Worm (Caenorhabditis elegans) whole organism, L2 larva: Measurements from ENCODE around the gene lim-6.

Experiments used
- C34F6.9 ChIP-seq: fragments of 150-350 bp; optimal IDR thresholded peaks from 2 replicates; lab custom pipeline; 2014; ENCODE audit warnings: missing biosample characterization, missing genetic modification characterization
- F13H6.1 ChIP-seq: sonication (generic microtip); optimal IDR thresholded peaks from 2 replicates; lab custom pipeline; 2016; ENCODE audit warnings: missing genetic modification characterization, missing compliant biosample characterization
- R02D3.7 ChIP-seq: fragments of 150-350 bp; optimal IDR thresholded peaks from 2 replicates; lab custom pipeline; 2014; ENCODE audit warnings: missing biosample characterization, missing genetic modification characterization
- Y55F3AM.14 ChIP-seq: fragments of 200-800 bp; sonication (Bioruptor generic); optimal IDR thresholded peaks from 2 replicates; lab custom pipeline; 2018; ENCODE audit warnings: mild to moderate bottlenecking, missing genetic modification characterization, missing compliant biosample characterization
- ZK546.5 ChIP-seq: sonication (generic microtip); optimal IDR thresholded peaks from 2 replicates; lab custom pipeline; 2017; ENCODE audit warnings: missing biosample characterization, missing genetic modification characterization
- alr-1 ChIP-seq: fragments of 150-350 bp; optimal IDR thresholded peaks from 2 replicates; lab custom pipeline; 2014; ENCODE audit warnings: missing biosample characterization, missing genetic modification characterization
- aly-2 ChIP-seq: fragments of 150-350 bp; optimal IDR thresholded peaks from 2 replicates; lab custom pipeline; 2014; ENCODE audit warnings: missing biosample characterization, missing genetic modification characterization
- ama-1 ChIP-seq: fragments of 150-350 bp; optimal IDR thresholded peaks from 2 replicates; lab custom pipeline; 2018; ENCODE audit warnings: inconsistent platforms
- blmp-1 ChIP-seq: sonication (generic microtip); optimal IDR thresholded peaks from 2 replicates; lab custom pipeline; 2017; ENCODE audit warnings: missing genetic modification characterization, mild to moderate bottlenecking, missing compliant biosample characterization, antibody characterized with exemption, moderate library complexity; ENCODE audit not compliant: insufficient read depth
- ceh-16 ChIP-seq: fragments of 150-350 bp; optimal IDR thresholded peaks from 2 replicates; lab custom pipeline; 2014; ENCODE audit warnings: missing biosample characterization, missing genetic modification characterization
- ceh-82 ChIP-seq: fragments of 150-350 bp; optimal IDR thresholded peaks from 2 replicates; lab custom pipeline; 2014; ENCODE audit warnings: missing biosample characterization, missing genetic modification characterization
- crh-2 ChIP-seq: sonication (generic microtip); optimal IDR thresholded peaks from 2 replicates; lab custom pipeline; 2017; ENCODE audit warnings: missing biosample characterization, missing genetic modification characterization
- dmd-4 ChIP-seq: sonication (generic microtip); optimal IDR thresholded peaks from 2 replicates; lab custom pipeline; 2017; ENCODE audit warnings: missing biosample characterization, missing genetic modification characterization
- egl-27 ChIP-seq: sonication (generic microtip); optimal IDR thresholded peaks from 3 replicates; lab custom pipeline; 2017; ENCODE audit warnings: missing biosample characterization, missing genetic modification reagents, missing genetic modification characterization
- elt-1 ChIP-seq: fragments of 150-350 bp; optimal IDR thresholded peaks from 2 replicates; lab custom pipeline; 2014; ENCODE audit warnings: missing biosample characterization, missing genetic modification characterization
- elt-3 ChIP-seq: sonication (generic microtip); optimal IDR thresholded peaks from 2 replicates; lab custom pipeline; 2017; ENCODE audit warnings: missing biosample characterization, missing genetic modification characterization
- fos-1 ChIP-seq: fragments of 150-350 bp; optimal IDR thresholded peaks from 2 replicates; lab custom pipeline; 2014; ENCODE audit warnings: missing biosample characterization, missing genetic modification characterization
- gmeb-1 ChIP-seq: fragments of 150-350 bp; optimal IDR thresholded peaks from 2 replicates; lab custom pipeline; 2014; ENCODE audit warnings: missing biosample characterization, missing genetic modification characterization
- lin-11 ChIP-seq: fragments of 150-350 bp; sonication (generic microtip); optimal IDR thresholded peaks from 2 replicates; lab custom pipeline; 2014; ENCODE audit warnings: missing biosample characterization, missing genetic modification characterization, inconsistent platforms, mixed read lengths
- lin-39 ChIP-seq: fragments of 150-350 bp; optimal IDR thresholded peaks from 2 replicates; lab custom pipeline; 2014; ENCODE audit warnings: missing biosample characterization, missing genetic modification reagents, missing genetic modification characterization
- lsy-2 ChIP-seq, 2 experiments: fragments of 150-350 bp in 1 of 2; sonication (generic microtip) in 1 of 2; optimal IDR thresholded peaks; 2 replicates each; lab custom pipeline; 2014 to 2017; ENCODE audit warnings: missing biosample characterization in 2 of 2, missing genetic modification characterization in 2 of 2
- mab-5 ChIP-seq: fragments of 150-350 bp; optimal IDR thresholded peaks from 2 replicates; lab custom pipeline; 2014; ENCODE audit warnings: missing biosample characterization, missing genetic modification characterization
- mbf-1 ChIP-seq: sonication (generic microtip); optimal IDR thresholded peaks from 2 replicates; lab custom pipeline; 2017; ENCODE audit warnings: missing biosample characterization, missing genetic modification characterization
- mdl-1 ChIP-seq, 2 experiments: fragments of 150-350 bp in 1 of 2; sonication (generic microtip) in 1 of 2; optimal IDR thresholded peaks; 2 replicates each; lab custom pipeline; 2017; ENCODE audit warnings: missing biosample characterization in 2 of 2, missing genetic modification characterization in 2 of 2
- nhr-10 ChIP-seq: sonication (generic microtip); optimal IDR thresholded peaks from 2 replicates; lab custom pipeline; 2017; ENCODE audit warnings: missing biosample characterization, missing genetic modification characterization
- nhr-11 ChIP-seq: fragments of 150-350 bp; optimal IDR thresholded peaks from 2 replicates; lab custom pipeline; 2014; ENCODE audit warnings: missing biosample characterization, missing genetic modification characterization
- nhr-12 ChIP-seq: fragments of 150-350 bp; optimal IDR thresholded peaks from 2 replicates; lab custom pipeline; 2014; ENCODE audit warnings: missing biosample characterization, missing genetic modification characterization
- nhr-129 ChIP-seq: fragments of 150-350 bp; optimal IDR thresholded peaks from 2 replicates; lab custom pipeline; 2014; ENCODE audit warnings: missing biosample characterization, missing genetic modification characterization
- nhr-21 ChIP-seq: fragments of 150-350 bp; optimal IDR thresholded peaks from 2 replicates; lab custom pipeline; 2014; ENCODE audit warnings: missing biosample characterization, missing genetic modification characterization
- nhr-23 ChIP-seq: fragments of 150-350 bp; optimal IDR thresholded peaks from 2 replicates; lab custom pipeline; 2014; ENCODE audit warnings: missing biosample characterization, missing genetic modification reagents, missing genetic modification characterization
- nhr-237 ChIP-seq: fragments of 150-350 bp; optimal IDR thresholded peaks from 2 replicates; lab custom pipeline; 2014; ENCODE audit warnings: missing biosample characterization, missing genetic modification characterization
- nhr-25 ChIP-seq: fragments of 150-350 bp; sonication (generic microtip); optimal IDR thresholded peaks from 3 replicates; lab custom pipeline; 2014; ENCODE audit warnings: missing biosample characterization, missing genetic modification characterization
- nhr-6 ChIP-seq: fragments of 150-350 bp; optimal IDR thresholded peaks from 2 replicates; lab custom pipeline; 2014; ENCODE audit warnings: missing biosample characterization, missing genetic modification characterization
- nhr-77 ChIP-seq: fragments of 150-350 bp; optimal IDR thresholded peaks from 2 replicates; lab custom pipeline; 2014; ENCODE audit warnings: missing biosample characterization, missing genetic modification characterization
- peb-1 ChIP-seq: fragments of 150-350 bp; optimal IDR thresholded peaks from 2 replicates; lab custom pipeline; 2014; ENCODE audit warnings: missing biosample characterization, missing genetic modification characterization
- skn-1 ChIP-seq: sonication (generic microtip); optimal IDR thresholded peaks from 2 replicates; lab custom pipeline; 2017; ENCODE audit warnings: missing biosample characterization, missing genetic modification characterization
- sma-3 ChIP-seq: sonication (generic microtip); optimal IDR thresholded peaks from 2 replicates; lab custom pipeline; 2016; ENCODE audit warnings: missing genetic modification reagents, missing genetic modification characterization, missing compliant biosample characterization
- sma-9 ChIP-seq, 2 experiments: fragments of 150-350 bp in 1 of 2; sonication (generic microtip) in 1 of 2; optimal IDR thresholded peaks; 2 replicates each; lab custom pipeline; 2014 to 2016; ENCODE audit warnings: missing genetic modification characterization in 2 of 2, mild to moderate bottlenecking in 1 of 2, missing biosample characterization in 1 of 2, missing compliant biosample characterization in 1 of 2, missing genetic modification reagents in 1 of 2, moderate library complexity in 1 of 2
- snpc-4 ChIP-seq: fragments of 150-350 bp; optimal IDR thresholded peaks from 2 replicates; lab custom pipeline; 2014; ENCODE audit warnings: missing biosample characterization, missing genetic modification characterization
- unc-39 ChIP-seq: fragments of 150-350 bp; optimal IDR thresholded peaks from 2 replicates; lab custom pipeline; 2014; ENCODE audit warnings: missing biosample characterization, missing genetic modification characterization
- unc-55 ChIP-seq: fragments of 150-350 bp; sonication (generic microtip); optimal IDR thresholded peaks from 3 replicates; lab custom pipeline; 2014; ENCODE audit warnings: missing biosample characterization, missing genetic modification reagents, missing genetic modification characterization
- unc-62 ChIP-seq: fragments of 150-350 bp; optimal IDR thresholded peaks from 2 replicates; lab custom pipeline; 2014; ENCODE audit warnings: missing biosample characterization, missing genetic modification reagents, missing genetic modification characterization
- zag-1 ChIP-seq: fragments of 150-350 bp; optimal IDR thresholded peaks from 2 replicates; lab custom pipeline; 2014; ENCODE audit warnings: missing biosample characterization, missing genetic modification characterization
- ztf-1 ChIP-seq: fragments of 200-800 bp; sonication (Bioruptor generic); conservative IDR thresholded peaks from 2 replicates; pipeline ENCODE4 v1.3.6; 2022; ENCODE audit warnings: missing genetic modification characterization, missing compliant biosample characterization
- ztf-11 ChIP-seq: sonication (generic microtip); optimal IDR thresholded peaks from 2 replicates; lab custom pipeline; 2017; ENCODE audit warnings: missing biosample characterization, missing genetic modification characterization
- ztf-4 ChIP-seq: fragments of 150-350 bp; optimal IDR thresholded peaks from 2 replicates; lab custom pipeline; 2014; ENCODE audit warnings: missing biosample characterization, missing genetic modification characterization

lim-6 gene

DNA sequence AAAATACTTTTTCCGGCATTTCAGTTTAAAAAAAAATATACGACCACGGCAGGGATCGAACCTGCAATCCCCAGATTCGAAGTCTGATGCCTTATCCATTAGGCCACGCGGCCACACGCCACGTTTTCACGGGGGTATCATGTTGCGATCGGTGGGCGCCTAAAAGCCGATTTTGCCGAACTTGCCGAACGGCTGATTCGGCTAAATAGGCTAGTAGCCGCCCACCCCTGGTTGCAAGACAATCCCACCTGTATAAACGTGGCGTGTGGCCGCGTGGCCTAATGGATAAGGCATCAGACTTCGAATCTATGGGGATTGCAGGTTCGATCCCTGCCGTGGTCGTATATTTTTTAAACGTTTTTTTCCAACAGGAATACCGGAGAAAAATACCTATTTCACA, 16.9 kb downstream of the lim-6 start:
- no peak for TF ChIP-seq ceh-16 (tag; lab: Kevin White, UChicago)
- no peak for TF ChIP-seq lsy-2 (tag; optimal IDR thresholded peaks at IDR 0.05; lab: Kevin White, UChicago)
- TF ChIP-seq aly-2 = no peak
- TF ChIP-seq nhr-23 (tag; lab: Kevin White, UChicago) = no peak
- TF ChIP-seq nhr-11 (tag; lab: Kevin White, UChicago) = no peak
- TF ChIP-seq ztf-1 (GFP tag; lab: Robert Waterston, UW) = no peak
- TF ChIP-seq mdl-1 (tag; optimal IDR thresholded peaks at IDR 0.05; lab: Kevin White, UChicago) = no peak
- no peak for TF ChIP-seq ztf-11 (tag; lab: Kevin White, UChicago)
- TF ChIP-seq ceh-82 (tag; lab: Kevin White, UChicago) = no peak
- no peak for TF ChIP-seq sma-9 (GFP tag; optimal IDR thresholded peaks at IDR 0.05; lab: Kevin White, UChicago)
- no peak for TF ChIP-seq sma-9 (tag; optimal IDR thresholded peaks at IDR 0.05; lab: Kevin White, UChicago)
- TF ChIP-seq snpc-4 (tag; lab: Kevin White, UChicago) = no peak
- TF ChIP-seq ZK546.5 (tag; lab: Kevin White, UChicago) = no peak
- no peak for TF ChIP-seq ama-1 (lab: Kevin White, UChicago)
- no peak for TF ChIP-seq gmeb-1 (tag; lab: Kevin White, UChicago)
- no peak for TF ChIP-seq nhr-25 (tag; lab: Kevin White, UChicago)
- no peak for TF ChIP-seq alr-1
- no peak for TF ChIP-seq elt-3 (tag; lab: Kevin White, UChicago)
- no peak for TF ChIP-seq elt-1 (tag; lab: Kevin White, UChicago)
- TF ChIP-seq R02D3.7 = no peak
- TF ChIP-seq unc-62 = no peak

ce11 chrX:1089676-1090075, 17.4 kb downstream of the lim-6 start:
- no peak for TF ChIP-seq blmp-1 (tag; lab: Kevin White, UChicago)
- TF ChIP-seq mab-5 (tag; lab: Kevin White, UChicago) = no peak
- TF ChIP-seq F13H6.1 = no peak

- TF ChIP-seq ceh-16 (tag; lab: Kevin White, UChicago) (no peak), ztf-4 (tag; lab: Kevin White, UChicago) (peak; percentile 84), nhr-11 (tag; lab: Kevin White, UChicago) (no peak), blmp-1 (tag; lab: Kevin White, UChicago) (peak; percentile 93), nhr-237 (tag; lab: Kevin White, UChicago) (no peak), sma-3 (GFP tag; lab: Kevin White, UChicago) (peak; percentile 83), ama-1 (lab: Kevin White, UChicago) (peak; percentile 17), mbf-1 (tag; lab: Kevin White, UChicago) (peak; percentile 3), ZK546.5 (tag; lab: Kevin White, UChicago) (no peak), ztf-11 (tag; lab: Kevin White, UChicago) (peak; percentile 8), nhr-6 (tag; lab: Kevin White, UChicago) (peak; percentile 92), Y55F3AM.14 (GFP tag; lab: Kevin White, UChicago) (peak; percentile 87), aly-2 (no peak), F13H6.1 (peak; percentile 98), elt-1 (tag; lab: Kevin White, UChicago) (no peak), R02D3.7 (no peak), nhr-21 (tag; lab: Kevin White, UChicago) (peak; percentile 90), nhr-129 (peak; percentile 98), snpc-4 (tag; lab: Kevin White, UChicago) (peak; percentile 82), lin-11 (tag; lab: Kevin White, UChicago) (peak; percentile 28), lin-39 (peak; percentile 43), dmd-4 (tag; lab: Kevin White, UChicago) (no peak), fos-1 (tag; lab: Kevin White, UChicago) (peak; percentile 92), nhr-23 (tag; lab: Kevin White, UChicago) (no peak), nhr-10 (tag; lab: Kevin White, UChicago) (peak; percentile 62), skn-1 (tag; lab: Kevin White, UChicago) (no peak), gmeb-1 (tag; lab: Kevin White, UChicago) (peak; percentile 73), lsy-2 (tag; optimal IDR thresholded peaks at IDR 0.05; lab: Kevin White, UChicago) (peak; percentile 64 to 91), nhr-25 (tag; lab: Kevin White, UChicago) (peak; percentile 93), zag-1 (tag; lab: Kevin White, UChicago) (peak; percentile 94), ztf-1 (GFP tag; lab: Robert Waterston, UW) (no peak), nhr-12 (no peak), mdl-1 (tag; optimal IDR thresholded peaks at IDR 0.05; lab: Kevin White, UChicago) (peak; percentile 95 to 98), peb-1 (tag; lab: Kevin White, UChicago) (no peak), egl-27 (tag; lab: Kevin White, UChicago) (peak; percentile 90), sma-9 (GFP tag; optimal IDR thresholded peaks at IDR 0.05; lab: Kevin White, UChicago) (peak; percentile 97), sma-9 (tag; optimal IDR thresholded peaks at IDR 0.05; lab: Kevin White, UChicago) (no peak), unc-62 (peak; percentile 88), elt-3 (tag; lab: Kevin White, UChicago) (no peak), crh-2 (peak; percentile 94), C34F6.9 (tag; lab: Kevin White, UChicago) (peak; percentile 97), mab-5 (tag; lab: Kevin White, UChicago) (peak; percentile 64), ceh-82 (tag; lab: Kevin White, UChicago) (no peak), unc-39 (tag; lab: Kevin White, UChicago) (peak; percentile 19), nhr-77 (no peak), alr-1 (no peak), unc-55 (GFP tag; lab: Kevin White, UChicago) (peak; percentile 92)
These were observed 20.9 kb downstream of the lim-6 start for ce11 chrX:1093154-1093553.
